Fruit fly (Drosophila melanogaster): ENCODE results near the gene CG11885.

Gene CG11885

DNA sequence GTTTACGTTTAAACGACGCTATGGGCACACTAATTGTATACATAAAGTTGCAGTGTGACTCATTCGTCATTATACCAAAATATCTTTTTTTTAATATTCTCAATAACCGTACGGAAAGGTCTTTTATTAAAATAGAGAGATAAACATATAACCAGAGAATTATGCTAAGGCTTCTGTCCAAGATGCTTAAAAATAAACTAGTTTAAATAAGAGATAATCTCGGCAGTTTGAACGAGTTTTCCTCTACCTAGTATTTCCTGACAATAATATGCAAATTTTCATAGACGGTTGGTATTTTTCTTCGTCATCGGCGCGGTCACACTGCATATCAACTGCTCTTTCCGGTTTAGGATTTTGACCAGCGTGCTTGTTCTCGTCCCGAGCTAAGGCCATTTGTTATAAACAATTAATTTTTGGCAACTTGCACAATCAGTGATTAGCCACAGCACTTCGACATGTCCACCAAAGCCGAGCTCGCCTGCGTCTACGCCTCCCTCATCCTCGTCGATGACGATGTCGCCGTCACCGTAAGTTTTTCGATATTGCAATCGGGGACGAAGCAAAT, 1.5 kb downstream of the CG11885 start, which contains the start of the genes CG13690 and RpLP1 (continued):
- peak; percentile 81 for TF ChIP-seq NfI (GFP tag; optimal IDR thresholded peaks at IDR 0.05)
- peak; percentile 50 for TF ChIP-seq az2 (GFP tag; optimal IDR thresholded peaks at IDR 0.05)
- peak; percentile 48 for TF ChIP-seq CG5180 (GFP tag; optimal IDR thresholded peaks at IDR 0.05)
- TF ChIP-seq CG32767 (GFP tag; IDR thresholded peaks at IDR 0.05): peak; percentile 56; the same call in 1 of the 2 replicates
- peak; percentile 28 for TF ChIP-seq Chrac-16 (GFP tag; optimal IDR thresholded peaks at IDR 0.05)
- peak; percentile 87 for TF ChIP-seq CG17912 (GFP tag; optimal IDR thresholded peaks at IDR 0.05)
- TF ChIP-seq CG10462 (GFP tag; optimal IDR thresholded peaks at IDR 0.05): peak; percentile 36
- no peak for TF ChIP-seq D19A (tag; optimal IDR thresholded peaks at IDR 0.05)
- no peak for TF ChIP-seq jigr1 (GFP tag; IDR thresholded peaks at IDR 0.05)
- TF ChIP-seq kay (GFP tag; optimal IDR thresholded peaks at IDR 0.05): peak; percentile 83
- TF ChIP-seq gsb (GFP tag; IDR thresholded peaks at IDR 0.05): peak; percentile 58
- no peak for TF ChIP-seq Dfd (GFP tag; optimal IDR thresholded peaks at IDR 0.05)
- no peak for TF ChIP-seq Drgx (GFP tag; IDR thresholded peaks at IDR 0.05)
- peak; percentile 2 for TF ChIP-seq CG7745 (tag; optimal IDR thresholded peaks at IDR 0.05)
- TF ChIP-seq CG2120 (GFP tag; optimal IDR thresholded peaks at IDR 0.05): peak; percentile 39
- peak; percentile 78 for TF ChIP-seq CG12299 (tag; optimal IDR thresholded peaks at IDR 0.05)
- TF ChIP-seq sob (GFP tag; IDR thresholded peaks at IDR 0.05): 0 out of 2 replicates have a peak, but pooled peaks have one; percentile 64
- peak; percentile 56 for TF ChIP-seq CG12155 (GFP tag; optimal IDR thresholded peaks at IDR 0.05)
- TF ChIP-seq Vsx1 (GFP tag; optimal IDR thresholded peaks at IDR 0.05): peak; percentile 85
- peak; percentile 76 for TF ChIP-seq CHES-1-like (GFP tag; optimal IDR thresholded peaks at IDR 0.05)
- TF ChIP-seq CG7556 (GFP tag; optimal IDR thresholded peaks at IDR 0.05): peak; percentile 62
- peak; percentile 45 for TF ChIP-seq CG12744 (GFP tag; optimal IDR thresholded peaks at IDR 0.05)
- peak; percentile 47 for TF ChIP-seq CG8944 (GFP tag; optimal IDR thresholded peaks at IDR 0.05)
- TF ChIP-seq CG15073 (GFP tag; optimal IDR thresholded peaks at IDR 0.05): no peak
- peak; percentile 60 for TF ChIP-seq CG9609 (GFP tag; optimal IDR thresholded peaks at IDR 0.05)
- no peak for TF ChIP-seq fru (optimal IDR thresholded peaks at IDR 0.05)
- peak; percentile 61 for TF ChIP-seq CG13424 (tag; optimal IDR thresholded peaks at IDR 0.05)
- TF ChIP-seq CG2712 (tag; optimal IDR thresholded peaks at IDR 0.05): peak; percentile 82
- TF ChIP-seq Xrp1 (GFP tag; IDR thresholded peaks at IDR 0.05): 0 out of 2 replicates have a peak, but pooled peaks have one; percentile 34
- peak; percentile 64; the same call in 1 of the 2 replicates for TF ChIP-seq CG14014 (GFP tag; IDR thresholded peaks at IDR 0.05)
- TF ChIP-seq luna (GFP tag; optimal IDR thresholded peaks at IDR 0.05): peak; percentile 66
- TF ChIP-seq Mes4 (GFP tag; optimal IDR thresholded peaks at IDR 0.05): peak; percentile 89
- peak; percentile 87 for TF ChIP-seq CG33213 (GFP tag; optimal IDR thresholded peaks at IDR 0.05)
- no peak for TF ChIP-seq tx (GFP tag; optimal IDR thresholded peaks at IDR 0.05)
- peak; percentile 32; the same call in 1 of the 2 replicates for TF ChIP-seq Dref (GFP tag; IDR thresholded peaks at IDR 0.05)
- TF ChIP-seq seq (GFP tag; IDR thresholded peaks at IDR 0.05): no peak
- TF ChIP-seq CG8765 (GFP tag; IDR thresholded peaks at IDR 0.05): no peak
- no peak for TF ChIP-seq CG7963 (GFP tag; IDR thresholded peaks at IDR 0.05; ENCODE audit: partially characterized antibody)
- TF ChIP-seq da (GFP tag; optimal IDR thresholded peaks at IDR 0.05): peak; percentile 32
- peak; percentile 86 for TF ChIP-seq pzg (GFP tag; optimal IDR thresholded peaks at IDR 0.05)
- TF ChIP-seq HLH3B (GFP tag; IDR thresholded peaks at IDR 0.05): peak; percentile 49; the same call in 1 of the 2 replicates
- TF ChIP-seq unpg (GFP tag; optimal IDR thresholded peaks at IDR 0.05): peak; percentile 73
- peak; percentile 14 for TF ChIP-seq Ssrp (tag; optimal IDR thresholded peaks at IDR 0.05)
- TF ChIP-seq CG15696 (tag; optimal IDR thresholded peaks at IDR 0.05): peak; percentile 29
- TF ChIP-seq run (tag; optimal IDR thresholded peaks at IDR 0.05): peak; percentile 65
- TF ChIP-seq stc (GFP tag; IDR thresholded peaks at IDR 0.05): no peak
- TF ChIP-seq Side (GFP tag; optimal IDR thresholded peaks at IDR 0.05): peak; percentile 75
- no peak for TF ChIP-seq Doc2 (GFP tag; IDR thresholded peaks at IDR 0.05)
- peak; percentile 19 for TF ChIP-seq CG1602 (GFP tag; optimal IDR thresholded peaks at IDR 0.05)
- no peak for TF ChIP-seq Elba2 (GFP tag; optimal IDR thresholded peaks at IDR 0.05)
- no peak for TF ChIP-seq lov (optimal IDR thresholded peaks at IDR 0.05)
- TF ChIP-seq lov (GFP tag; IDR thresholded peaks at IDR 0.05): peak; percentile 77; the same call in 2 of the 3 replicates

All from whole organism, embryonic.